Worm (Caenorhabditis elegans) whole organism, early embryonic: ENCODE results near the gene sel-11.

ENCODE experiments used
- B0310.2 ChIP-seq: sonication (generic microtip); optimal IDR thresholded peaks from 2 replicates; lab custom pipeline; 2016; ENCODE audit warnings: mild to moderate bottlenecking, missing genetic modification characterization, missing compliant biosample characterization
- F13C5.2 ChIP-seq: sonication (generic microtip); optimal IDR thresholded peaks from 2 replicates; lab custom pipeline; 2017; ENCODE audit warnings: mild to moderate bottlenecking, missing genetic modification characterization, inconsistent platforms, missing compliant biosample characterization
- aly-1 ChIP-seq: sonication (generic microtip); optimal IDR thresholded peaks from 2 replicates; lab custom pipeline; 2016; ENCODE audit warnings: missing genetic modification characterization, missing compliant biosample characterization
- ama-1 ChIP-seq: fragments of 150-350 bp; optimal IDR thresholded peaks from 2 replicates; lab custom pipeline; 2014
- ceh-13 ChIP-seq: fragments of 200-800 bp; sonication (Bioruptor generic); optimal IDR thresholded peaks from 2 replicates; lab custom pipeline; 2018; ENCODE audit warnings: mild to moderate bottlenecking, missing genetic modification characterization, missing compliant biosample characterization
- ceh-36 ChIP-seq: sonication (generic microtip); optimal IDR thresholded peaks from 2 replicates; lab custom pipeline; 2016; ENCODE audit warnings: missing genetic modification characterization, inconsistent platforms, missing compliant biosample characterization
- ets-7 ChIP-seq: sonication (generic microtip); optimal IDR thresholded peaks from 2 replicates; lab custom pipeline; 2016; ENCODE audit warnings: missing genotype, missing genetic modification characterization, missing compliant biosample characterization
- flt-1 ChIP-seq: fragments of 200-800 bp; sonication (Bioruptor generic); IDR thresholded peaks from 2 replicates; pipeline ENCODE4 v1.3.6; 2022; ENCODE audit warnings: missing genetic modification characterization, missing compliant biosample characterization
- hmbx-1 ChIP-seq: sonication (generic microtip); optimal IDR thresholded peaks from 2 replicates; lab custom pipeline; 2016; ENCODE audit warnings: mild to moderate bottlenecking, missing genetic modification characterization, missing compliant biosample characterization
- hmg-4 ChIP-seq: fragments of 200-800 bp; sonication (Bioruptor generic); optimal IDR thresholded peaks from 2 replicates; lab custom pipeline; 2018; ENCODE audit warnings: mild to moderate bottlenecking, missing genetic modification characterization, missing compliant biosample characterization
- hnd-1 ChIP-seq: sonication (generic microtip); optimal IDR thresholded peaks from 2 replicates; lab custom pipeline; 2016; ENCODE audit warnings: missing genetic modification characterization, missing compliant biosample characterization
- pes-1 ChIP-seq: fragments of 200-800 bp; sonication (Bioruptor generic); IDR thresholded peaks from 2 replicates; pipeline ENCODE4 v1.3.6; 2022; ENCODE audit warnings: missing genetic modification reagents, missing genetic modification characterization, missing compliant biosample characterization
- scrt-1 ChIP-seq: fragments of 200-800 bp; sonication (Bioruptor generic); IDR thresholded peaks from 2 replicates; pipeline ENCODE4 v1.3.6; 2022; ENCODE audit warnings: missing genetic modification characterization, missing compliant biosample characterization
- sea-1 ChIP-seq: fragments of 200-800 bp; sonication (Bioruptor generic); conservative IDR thresholded peaks from 2 replicates; pipeline ENCODE4 v1.3.6; 2022; ENCODE audit warnings: missing genetic modification characterization, missing compliant biosample characterization
- tbx-11 ChIP-seq: fragments of 200-800 bp; sonication (Bioruptor generic); IDR thresholded peaks from 2 replicates; pipeline ENCODE4 v1.3.6; 2022; ENCODE audit warnings: missing genetic modification characterization, missing compliant biosample characterization
- tbx-37 ChIP-seq: fragments of 200-800 bp; sonication (Bioruptor generic); conservative IDR thresholded peaks from 2 replicates; pipeline ENCODE4 v1.3.6; 2022; ENCODE audit warnings: missing genetic modification reagents, missing genetic modification characterization, missing compliant biosample characterization
- tra-4 ChIP-seq: sonication (generic microtip); optimal IDR thresholded peaks from 2 replicates; lab custom pipeline; 2017; ENCODE audit warnings: missing genetic modification characterization, missing compliant biosample characterization

The sel-11 gene

ce11 chrV:11789474-11789873 lies 22.3 kb downstream of the sel-11 start, which contains the start of gene D2023.1:
Gene D2023.1, plus strand, starts transcription at chrV:11789550.
- TF ChIP-seq F13C5.2 (tag; lab: Kevin White, UChicago) (no peak), aly-1 (no peak), ets-7 (no peak), hmg-4 (GFP tag; lab: Kevin White, UChicago) (no peak), ama-1 (lab: Kevin White, UChicago) (no peak), tbx-11 (GFP tag; lab: Robert Waterston, UW) (no peak), ceh-36 (no peak), ceh-13 (GFP tag; lab: Kevin White, UChicago) (no peak), B0310.2 (no peak), tra-4 (no peak), hnd-1 (tag; lab: Kevin White, UChicago) (no peak), sea-1 (GFP tag; lab: Robert Waterston, UW) (no peak), pes-1 (no peak), flt-1 (no peak), scrt-1 (no peak), tbx-37 (GFP tag; lab: Robert Waterston, UW) (no peak), hmbx-1 (tag; lab: Kevin White, UChicago) (no peak)

ce11 chrV:11794172-11794571 lies 27.0 kb downstream of the sel-11 start:
- no peak for TF ChIP-seq hmbx-1 (tag; lab: Kevin White, UChicago)
- TF ChIP-seq ceh-13 (GFP tag; lab: Kevin White, UChicago): no peak
- TF ChIP-seq scrt-1: no peak

ce11 chrV:11795352-11795751 lies 28.2 kb downstream of the sel-11 start:
- TF ChIP-seq flt-1 (no peak), pes-1 (no peak), ceh-36 (no peak), ceh-13 (GFP tag; lab: Kevin White, UChicago) (no peak), tbx-37 (GFP tag; lab: Robert Waterston, UW) (no peak), sea-1 (GFP tag; lab: Robert Waterston, UW) (no peak), B0310.2 (no peak), scrt-1 (no peak), F13C5.2 (tag; lab: Kevin White, UChicago) (no peak), ama-1 (lab: Kevin White, UChicago) (no peak), aly-1 (no peak), hnd-1 (tag; lab: Kevin White, UChicago) (no peak), tra-4 (no peak), hmbx-1 (tag; lab: Kevin White, UChicago) (no peak), hmg-4 (GFP tag; lab: Kevin White, UChicago) (no peak), tbx-11 (GFP tag; lab: Robert Waterston, UW) (no peak), ets-7 (no peak)

ce11 chrV:11796343-11796742 lies 29.2 kb downstream of the sel-11 start:
- TF ChIP-seq hmbx-1 (tag; lab: Kevin White, UChicago) (no peak), aly-1 (no peak), sea-1 (GFP tag; lab: Robert Waterston, UW) (no peak), ama-1 (lab: Kevin White, UChicago) (no peak), F13C5.2 (tag; lab: Kevin White, UChicago) (no peak), B0310.2 (no peak), ets-7 (no peak), pes-1 (no peak), flt-1 (no peak), tbx-37 (GFP tag; lab: Robert Waterston, UW) (no peak), scrt-1 (no peak), ceh-36 (no peak), tbx-11 (GFP tag; lab: Robert Waterston, UW) (no peak)

- TF ChIP-seq hnd-1 (tag; lab: Kevin White, UChicago) (no peak), ets-7 (no peak), ama-1 (lab: Kevin White, UChicago) (no peak), hmbx-1 (tag; lab: Kevin White, UChicago) (no peak), tbx-11 (GFP tag; lab: Robert Waterston, UW) (no peak), flt-1 (no peak), hmg-4 (GFP tag; lab: Kevin White, UChicago) (no peak), aly-1 (no peak), ceh-13 (GFP tag; lab: Kevin White, UChicago) (no peak), sea-1 (GFP tag; lab: Robert Waterston, UW) (no peak), F13C5.2 (tag; lab: Kevin White, UChicago) (no peak), tra-4 (no peak), scrt-1 (no peak)
Measured at ce11 chrV:11797272-11797855, 30.2 kb downstream of the sel-11 start.

- TF ChIP-seq aly-1 (no peak), F13C5.2 (tag; lab: Kevin White, UChicago) (no peak), hnd-1 (tag; lab: Kevin White, UChicago) (no peak), scrt-1 (no peak), ama-1 (lab: Kevin White, UChicago) (no peak), B0310.2 (no peak), ceh-36 (no peak), hmbx-1 (tag; lab: Kevin White, UChicago) (no peak)
Measured at ce11 chrV:11798320-11798719, 31.2 kb downstream of the sel-11 start.

- TF ChIP-seq ceh-13 (GFP tag; lab: Kevin White, UChicago): no peak
- TF ChIP-seq tra-4: no peak
Measured at ce11 chrV:11799252-11799822, 32.2 kb downstream of the sel-11 start.

- TF ChIP-seq aly-1 (no peak), ama-1 (lab: Kevin White, UChicago) (no peak), pes-1 (no peak), B0310.2 (no peak), hmg-4 (GFP tag; lab: Kevin White, UChicago) (no peak), tbx-37 (GFP tag; lab: Robert Waterston, UW) (no peak), ets-7 (no peak), hmbx-1 (tag; lab: Kevin White, UChicago) (no peak), tbx-11 (GFP tag; lab: Robert Waterston, UW) (no peak), tra-4 (no peak)
Measured at ce11 chrV:11800486-11800885, 33.4 kb downstream of the sel-11 start.
